Worm (Caenorhabditis elegans) whole organism, L4/young adult: ENCODE data around the gene C14C6.6.

Experiments used
- W03F9.2 ChIP-seq: fragments of 150-350 bp; optimal IDR thresholded peaks from 2 replicates; lab custom pipeline; 2014; ENCODE audit warnings: missing biosample characterization, missing genetic modification characterization
- dao-5 ChIP-seq: sonication (generic microtip); optimal IDR thresholded peaks from 2 replicates; lab custom pipeline; 2016; ENCODE audit warnings: missing genotype, missing genetic modification characterization, moderate library complexity, missing compliant biosample characterization
- him-1 ChIP-seq: sonication (generic microtip); optimal IDR thresholded peaks from 2 replicates; lab custom pipeline; 2016; ENCODE audit warnings: missing genotype, missing genetic modification reagents, missing genetic modification characterization, missing compliant biosample characterization

The C14C6.6 gene

ce11 chrV:547980-548379, at the start of gene C14C6.6:
C14C6.6 (minus strand) TSS chrV:548080.
- TF ChIP-seq dao-5, result no peak
- no peak for TF ChIP-seq him-1 (tag; lab: Kevin White, UChicago)
- TF ChIP-seq W03F9.2 (tag; lab: Kevin White, UChicago), result no peak

ce11 chrV:596923-597322, 49.0 kb upstream of the C14C6.6 start:
- TF ChIP-seq W03F9.2 (tag; lab: Kevin White, UChicago) (no peak), dao-5 (no peak), him-1 (tag; lab: Kevin White, UChicago) (no peak)

DNA sequence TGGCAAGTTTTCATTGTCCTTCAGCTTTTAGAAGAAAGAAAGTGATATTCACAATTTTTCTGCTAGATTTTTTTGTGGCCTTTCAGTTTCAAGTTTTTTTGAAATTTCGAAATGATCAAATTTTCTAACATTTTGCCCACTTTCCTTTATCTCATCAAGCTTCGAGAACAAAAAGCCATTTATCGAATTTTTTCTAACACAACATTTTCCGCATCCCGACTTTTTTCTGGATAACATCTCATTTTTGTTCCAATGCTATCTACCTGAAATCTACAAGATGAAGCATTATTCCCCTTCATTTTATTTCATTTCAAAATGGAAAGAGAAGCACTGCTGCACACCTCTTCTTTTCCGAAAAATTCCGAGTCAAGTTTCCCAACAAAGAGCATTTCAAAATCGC, 45.1 kb upstream of the C14C6.6 start, which contains the start of gene ZK488.5:
TSS of gene ZK488.5 (plus strand) at position 301 of the 400 bp plus-strand sequence.
- TF ChIP-seq W03F9.2 (tag; lab: Kevin White, UChicago) (no peak), dao-5 (no peak), him-1 (tag; lab: Kevin White, UChicago) (no peak)

DNA sequence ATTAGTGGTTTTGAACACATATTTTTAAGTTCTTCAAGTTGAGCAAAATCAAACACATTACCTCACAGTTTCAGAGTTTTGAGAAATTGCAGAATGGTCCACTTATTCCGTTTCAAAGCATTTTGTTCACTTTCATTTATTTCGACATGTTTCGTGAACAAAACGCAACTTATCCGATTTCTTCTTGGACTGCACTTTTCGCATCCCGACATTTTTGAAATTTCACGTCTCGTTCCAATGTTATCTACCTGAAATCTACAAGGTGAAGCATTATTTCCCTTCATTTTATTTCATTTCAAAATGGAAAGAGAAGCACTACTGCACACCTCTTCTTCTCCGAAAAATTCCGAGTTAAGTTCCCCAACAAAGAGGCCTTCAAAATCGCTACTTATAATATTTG, 42.3 kb upstream of the C14C6.6 start, which contains the start of gene ZK488.6:
TSS of gene ZK488.6 (plus strand) at position 301 of the 400 bp plus-strand sequence.
- TF ChIP-seq him-1 (tag; lab: Kevin White, UChicago) (no peak), dao-5 (no peak), W03F9.2 (tag; lab: Kevin White, UChicago) (no peak)

- TF ChIP-seq him-1 (tag; lab: Kevin White, UChicago), result no peak
- TF ChIP-seq W03F9.2 (tag; lab: Kevin White, UChicago), result no peak
Observed at ce11 chrV:587818-588217, 39.9 kb upstream of the C14C6.6 start, which contains the start of gene K06H6.1. K06H6.1 (plus strand) TSS chrV:588118.

ce11 chrV:585472-585871, 37.6 kb upstream of the C14C6.6 start, which contains the start of gene K06H6.2:
K06H6.2 (plus strand) TSS chrV:585772.
- TF ChIP-seq him-1 (tag; lab: Kevin White, UChicago) (no peak), W03F9.2 (tag; lab: Kevin White, UChicago) (no peak), dao-5 (no peak)

- TF ChIP-seq dao-5, result no peak
- no peak for TF ChIP-seq W03F9.2 (tag; lab: Kevin White, UChicago)
- no peak for TF ChIP-seq him-1 (tag; lab: Kevin White, UChicago)
Observed at ce11 chrV:581616-582015, 33.7 kb upstream of the C14C6.6 start, which contains the start of gene nstp-7. nstp-7 (plus strand) TSS chrV:581916.

DNA sequence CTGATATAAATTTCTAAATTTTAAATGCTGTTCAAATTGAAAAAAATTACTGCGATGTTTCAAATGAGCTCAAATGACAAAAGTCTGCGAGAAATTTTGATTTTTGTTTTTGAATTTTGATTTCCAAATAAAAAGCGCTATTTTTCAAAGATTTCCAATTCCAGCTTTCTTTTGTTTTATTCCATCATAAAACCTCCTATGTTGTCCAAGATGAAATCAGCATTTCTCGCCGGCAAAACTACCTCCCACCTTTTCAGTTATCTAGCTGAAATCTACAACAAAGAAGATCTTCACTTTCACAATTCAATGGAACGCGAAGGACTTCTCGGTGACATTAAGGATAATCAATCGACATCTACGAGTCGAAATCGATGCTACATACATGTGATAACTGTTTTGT, 31.1 kb upstream of the C14C6.6 start, which contains the start of gene K06H6.4:
TSS of gene K06H6.4 (plus strand) at position 301 of the 400 bp plus-strand sequence.
- TF ChIP-seq dao-5, result no peak
- TF ChIP-seq W03F9.2 (tag; lab: Kevin White, UChicago), result no peak
- no peak for TF ChIP-seq him-1 (tag; lab: Kevin White, UChicago)

DNA sequence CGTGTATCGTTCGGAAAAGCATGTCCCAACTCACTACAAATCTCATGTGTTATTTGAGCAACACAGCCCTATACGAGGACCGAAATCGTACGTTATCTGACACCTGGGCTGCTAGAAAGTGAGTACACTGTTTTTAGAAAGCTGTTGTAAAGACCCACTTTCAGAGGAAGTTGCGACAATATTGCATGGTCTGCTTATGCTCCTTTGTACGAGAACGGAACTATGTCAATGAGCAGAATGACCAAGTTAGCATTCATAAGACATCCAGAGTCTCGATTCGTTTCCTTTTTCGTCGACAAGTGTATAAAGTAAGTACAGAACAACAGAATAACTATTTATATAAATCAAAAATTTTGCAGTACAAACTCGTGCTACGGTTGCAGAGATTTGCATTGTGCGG, 29.0 kb upstream of the C14C6.6 start:
- TF ChIP-seq him-1 (tag; lab: Kevin White, UChicago), result no peak
- no peak for TF ChIP-seq W03F9.2 (tag; lab: Kevin White, UChicago)
- no peak for TF ChIP-seq dao-5

DNA sequence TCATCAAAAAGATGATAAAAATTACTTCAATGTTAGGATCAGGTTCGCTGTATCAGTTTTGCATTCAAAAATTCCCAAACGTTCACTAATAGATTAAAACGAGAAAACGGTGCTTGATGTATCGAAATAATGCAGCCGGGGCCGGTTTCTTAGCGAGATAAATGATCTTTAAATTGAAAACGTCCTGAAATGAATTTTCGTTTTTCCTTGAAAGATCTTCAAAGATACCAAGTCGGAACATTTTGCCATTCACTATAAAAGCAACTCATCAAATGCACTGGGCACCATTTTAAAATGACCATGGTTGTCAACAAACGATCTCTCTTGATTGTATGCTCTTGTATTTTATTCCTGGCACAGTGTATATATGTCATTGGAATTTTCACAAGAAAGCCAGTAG, 28.2 kb upstream of the C14C6.6 start, which contains the start of gene K06H6.5:
TSS of gene K06H6.5 (plus strand) at position 301 of the 400 bp plus-strand sequence.
- TF ChIP-seq W03F9.2 (tag; lab: Kevin White, UChicago), result no peak
- TF ChIP-seq dao-5, result no peak
- TF ChIP-seq him-1 (tag; lab: Kevin White, UChicago), result no peak

ce11 chrV:574639-575038, 26.8 kb upstream of the C14C6.6 start, which contains the start of gene C14C6.13:
C14C6.13 (minus strand) TSS chrV:574739.
- TF ChIP-seq dao-5 (no peak), W03F9.2 (tag; lab: Kevin White, UChicago) (no peak), him-1 (tag; lab: Kevin White, UChicago) (no peak)

DNA sequence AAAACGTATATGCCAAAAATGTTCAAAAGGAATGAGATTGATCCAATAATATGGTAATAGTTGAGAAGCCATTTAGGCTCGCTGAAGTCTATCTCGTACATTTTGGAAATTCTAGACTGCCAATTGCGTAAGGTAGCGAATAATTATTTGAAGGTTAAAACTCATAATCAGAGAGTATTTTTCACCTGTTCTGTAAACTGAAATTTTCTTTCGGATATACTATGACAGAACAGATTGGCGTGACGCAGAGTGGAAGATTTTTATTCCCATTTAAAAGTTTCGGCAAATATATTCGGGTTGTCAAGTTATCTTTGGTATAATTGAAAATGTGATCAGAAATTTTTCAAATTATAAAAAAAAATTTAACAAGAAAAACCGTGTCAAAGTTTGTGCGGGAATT, 20.2 kb upstream of the C14C6.6 start, which contains the start of gene sri-72:
TSS of gene sri-72 (minus strand) at position 101 of the 400 bp plus-strand sequence.
- TF ChIP-seq dao-5, result no peak
- no peak for TF ChIP-seq him-1 (tag; lab: Kevin White, UChicago)
- no peak for TF ChIP-seq W03F9.2 (tag; lab: Kevin White, UChicago)

DNA sequence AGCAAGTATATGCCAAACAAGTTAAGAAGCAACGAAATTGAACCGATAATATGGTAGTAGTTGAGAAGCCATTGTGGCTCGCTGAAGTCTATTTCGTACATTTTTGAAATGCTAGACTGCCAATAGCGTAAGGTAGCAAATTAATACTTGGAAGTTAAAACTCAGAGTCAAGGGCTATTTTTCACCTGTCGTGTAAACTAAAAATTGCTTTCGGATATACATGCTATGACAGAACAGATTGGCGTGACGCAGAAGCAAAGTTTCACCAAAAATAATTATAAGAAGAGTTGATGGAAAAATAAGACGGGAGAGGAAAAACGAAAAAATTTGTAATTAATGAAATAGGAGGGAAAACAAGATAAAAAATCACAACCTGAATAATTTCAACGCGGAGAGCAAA, 18.1 kb upstream of the C14C6.6 start, which contains the start of gene sri-73:
TSS of gene sri-73 (minus strand) at position 101 of the 400 bp plus-strand sequence.
- no peak for TF ChIP-seq him-1 (tag; lab: Kevin White, UChicago)
- no peak for TF ChIP-seq dao-5
- TF ChIP-seq W03F9.2 (tag; lab: Kevin White, UChicago), result no peak

DNA sequence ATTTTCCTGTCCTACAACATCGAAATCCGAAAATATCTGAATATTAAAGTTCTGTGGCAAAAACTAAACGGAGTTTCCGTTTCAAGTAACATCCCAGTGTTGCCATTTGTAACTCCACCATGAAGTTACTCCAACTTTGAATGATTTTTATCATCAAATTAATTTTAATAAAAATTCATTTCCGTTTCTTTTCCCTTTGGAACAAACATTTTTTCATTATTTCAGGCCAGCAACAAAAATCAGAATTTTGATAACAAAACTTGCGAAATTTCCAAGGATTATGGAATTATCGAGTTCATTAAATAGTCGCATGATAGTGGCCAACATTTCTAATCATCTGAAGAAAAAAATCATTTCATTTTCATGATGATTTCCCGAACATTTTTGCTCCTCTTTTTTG, 15.0 kb upstream of the C14C6.6 start, which contains the start of gene C14C6.2:
TSS of gene C14C6.2 (plus strand) at position 301 of the 400 bp plus-strand sequence.
- TF ChIP-seq dao-5 (no peak), him-1 (tag; lab: Kevin White, UChicago) (no peak), W03F9.2 (tag; lab: Kevin White, UChicago) (no peak)
